Fruit fly (Drosophila melanogaster) whole organism, embryonic: ENCODE data around the gene CG3008.
A peak's percentile ranks its signal among the peaks of the same experiment; 100 is the strongest.

Experiments
- Abd-B ChIP-seq: fragments of 200-800 bp; sonication (Bioruptor generic); optimal IDR thresholded peaks from 2 replicates; lab custom pipeline; 2018; ENCODE audit warnings: missing biosample characterization, mild to moderate bottlenecking, missing genetic modification characterization, moderate library complexity
- Antp ChIP-seq: fragments of 200-800 bp; sonication (Bioruptor generic); optimal IDR thresholded peaks from 3 replicates; lab custom pipeline; 2016; ENCODE audit warnings: missing biosample characterization, missing genetic modification characterization
- CG10321 ChIP-seq: fragments of 200-800 bp; sonication (Bioruptor generic); IDR thresholded peaks from 2 replicates; pipeline ENCODE4 v1.3.6; 2022; ENCODE audit warnings: missing biosample characterization, missing genetic modification characterization
- CG11247 ChIP-seq: fragments of 200-800 bp; sonication (Bioruptor generic); IDR thresholded peaks from 2 replicates; pipeline ENCODE4 v1.3.6; 2022; ENCODE audit warnings: missing biosample characterization, missing genetic modification characterization
- CG13775 ChIP-seq: fragments of 200-800 bp; sonication (Bioruptor generic); optimal IDR thresholded peaks from 3 replicates; lab custom pipeline; 2017; ENCODE audit warnings: missing biosample characterization, mild to moderate bottlenecking, missing genetic modification characterization
- CG14014 ChIP-seq: fragments of 200-800 bp; sonication (Bioruptor generic); IDR thresholded peaks from 2 replicates; pipeline ENCODE4 v1.3.6; 2022; ENCODE audit warnings: missing biosample characterization, missing genetic modification characterization
- CG1529 ChIP-seq: fragments of 200-800 bp; sonication (Bioruptor generic); optimal IDR thresholded peaks from 3 replicates; lab custom pipeline; 2018; ENCODE audit warnings: missing biosample characterization, missing genetic modification characterization
- CG17359 ChIP-seq: fragments of 200-800 bp; sonication (Bioruptor generic); optimal IDR thresholded peaks from 3 replicates; lab custom pipeline; 2018; ENCODE audit warnings: missing biosample characterization, mild to moderate bottlenecking, missing genetic modification characterization, moderate library complexity
- CG18619 ChIP-seq: fragments of 200-800 bp; sonication (Bioruptor generic); optimal IDR thresholded peaks from 3 replicates; lab custom pipeline; 2017; ENCODE audit warnings: missing biosample characterization, mild to moderate bottlenecking, missing genetic modification characterization
- CG2889 ChIP-seq: fragments of 200-800 bp; sonication (Bioruptor generic); IDR thresholded peaks from 3 replicates; pipeline ENCODE4 v1.3.6; 2022; ENCODE audit warnings: missing biosample characterization, missing genetic modification characterization
- CG3065 ChIP-seq: fragments of 200-800 bp; sonication (Bioruptor generic); optimal IDR thresholded peaks from 2 replicates; lab custom pipeline; 2016; ENCODE audit warnings: missing biosample characterization, missing genetic modification characterization
- CG31441 ChIP-seq: fragments of 200-800 bp; sonication (Bioruptor generic); IDR thresholded peaks from 2 replicates; pipeline ENCODE4 v1.3.6; 2022; ENCODE audit warnings: missing biosample characterization, missing genetic modification characterization
- CG43689 ChIP-seq: fragments of 200-800 bp; sonication (Bioruptor generic); IDR thresholded peaks from 2 replicates; pipeline ENCODE4 v1.3.6; 2022; ENCODE audit warnings: missing biosample characterization, missing genetic modification characterization
- CG7372 ChIP-seq: fragments of 200-800 bp; sonication (Bioruptor generic); IDR thresholded peaks from 2 replicates; pipeline ENCODE4 v1.3.6; 2022; ENCODE audit warnings: missing biosample characterization, missing genetic modification characterization
- CG7963 ChIP-seq: fragments of 200-800 bp; sonication (Bioruptor generic); IDR thresholded peaks from 3 replicates; pipeline ENCODE4 v1.3.6; 2022; ENCODE audit warnings: missing biosample characterization, missing genetic modification characterization; ENCODE audit not compliant: partially characterized antibody
- CG9727 ChIP-seq: fragments of 200-800 bp; sonication (Bioruptor generic); optimal IDR thresholded peaks from 3 replicates; lab custom pipeline; 2017; ENCODE audit warnings: missing biosample characterization, mild to moderate bottlenecking, missing genetic modification characterization
- Chrac-16 ChIP-seq: fragments of 200-800 bp; sonication (Bioruptor generic); optimal IDR thresholded peaks from 3 replicates; lab custom pipeline; 2016; ENCODE audit warnings: missing biosample characterization, missing genetic modification characterization
- Eip74EF ChIP-seq, 2 experiments: fragments of 200-800 bp in 1 of 2; fragments of >200 bp in 1 of 2; sonication (Bioruptor generic) in 1 of 2; optimal IDR thresholded peaks; 2 replicates each; lab custom pipeline; 2017 to 2019; ENCODE audit warnings: missing biosample characterization in 2 of 2, missing genetic modification characterization in 2 of 2, mild to moderate bottlenecking in 1 of 2, moderate library complexity in 1 of 2
- Fer1 ChIP-seq: fragments of 200-800 bp; sonication (Bioruptor generic); optimal IDR thresholded peaks from 2 replicates; lab custom pipeline; 2017; ENCODE audit warnings: missing biosample characterization, mild to moderate bottlenecking, missing genetic modification characterization
- HLH54F ChIP-seq: fragments of 200-800 bp; sonication (Bioruptor generic); optimal IDR thresholded peaks from 3 replicates; lab custom pipeline; 2016; ENCODE audit warnings: missing biosample characterization, missing genetic modification characterization
- Hand ChIP-seq: fragments of 200-800 bp; sonication (Bioruptor generic); optimal IDR thresholded peaks from 2 replicates; lab custom pipeline; 2017; ENCODE audit warnings: mild to moderate bottlenecking, missing biosample characterization, missing genetic modification reagents, missing genetic modification characterization
- Hr51 ChIP-seq, 2 experiments: fragments of 200-800 bp; sonication (Bioruptor generic); optimal IDR thresholded peaks; 2 replicates in 1 of 2; 3 replicates in 1 of 2; lab custom pipeline; 2016 to 2018; ENCODE audit warnings: missing biosample characterization in 2 of 2, missing genetic modification characterization in 2 of 2, mild to moderate bottlenecking in 1 of 2, moderate library complexity in 1 of 2
- Jarid2 ChIP-seq: fragments of 200-800 bp; sonication (Bioruptor generic); optimal IDR thresholded peaks from 3 replicates; lab custom pipeline; 2017; ENCODE audit warnings: mild to moderate bottlenecking, missing biosample characterization, missing genetic modification reagents, missing genetic modification characterization
- Lpt ChIP-seq: fragments of >200 bp; optimal IDR thresholded peaks from 2 replicates; lab custom pipeline; 2018; ENCODE audit warnings: missing biosample characterization, missing genetic modification characterization
- Mad ChIP-seq: fragments of 200-800 bp; sonication (Bioruptor generic); optimal IDR thresholded peaks from 2 replicates; lab custom pipeline; 2016; ENCODE audit warnings: missing biosample characterization, missing genetic modification characterization
- Mes4 ChIP-seq: fragments of 200-800 bp; sonication (Bioruptor generic); optimal IDR thresholded peaks from 2 replicates; lab custom pipeline; 2016; ENCODE audit warnings: missing biosample characterization, missing genetic modification characterization
- Scr ChIP-seq: fragments of 200-800 bp; sonication (Bioruptor generic); IDR thresholded peaks from 2 replicates; pipeline ENCODE4 v1.3.6; 2022; ENCODE audit warnings: missing biosample characterization, missing genetic modification characterization; ENCODE audit not compliant: partially characterized antibody
- Six4 ChIP-seq: fragments of 200-800 bp; sonication (Bioruptor generic); optimal IDR thresholded peaks from 2 replicates; lab custom pipeline; 2016; ENCODE audit warnings: missing biosample characterization, missing genetic modification characterization
- Spps ChIP-seq: fragments of 200-800 bp; sonication (Bioruptor generic); optimal IDR thresholded peaks from 2 replicates; lab custom pipeline; 2018; ENCODE audit warnings: missing biosample characterization, mild to moderate bottlenecking, missing genetic modification characterization
- Ssrp ChIP-seq: fragments of 200-800 bp; sonication (Bioruptor generic); optimal IDR thresholded peaks from 2 replicates; lab custom pipeline; 2018; ENCODE audit warnings: missing biosample characterization, mild to moderate bottlenecking, missing genetic modification characterization, moderate library complexity
- TFAM ChIP-seq: fragments of 200-800 bp; sonication (Bioruptor generic); optimal IDR thresholded peaks from 2 replicates; lab custom pipeline; 2017; ENCODE audit warnings: missing biosample characterization, missing genetic modification characterization, inconsistent platforms
- Taf1 ChIP-seq: fragments of 200-800 bp; sonication (Bioruptor generic); IDR thresholded peaks from 2 replicates; pipeline ENCODE4 v1.3.6; 2022; ENCODE audit warnings: missing biosample characterization, missing genetic modification characterization
- az2 ChIP-seq: fragments of 200-800 bp; sonication (Bioruptor generic); optimal IDR thresholded peaks from 3 replicates; lab custom pipeline; 2016; ENCODE audit warnings: missing biosample characterization, missing genetic modification characterization
- bbx ChIP-seq: fragments of 200-800 bp; sonication (Bioruptor generic); IDR thresholded peaks from 2 replicates; pipeline ENCODE4 v1.3.6; 2022; ENCODE audit warnings: missing biosample characterization, missing genetic modification characterization; ENCODE audit not compliant: partially characterized antibody
- crc ChIP-seq: fragments of 200-800 bp; sonication (Bioruptor generic); optimal IDR thresholded peaks from 2 replicates; lab custom pipeline; 2016; ENCODE audit warnings: missing biosample characterization, missing genetic modification characterization
- dm ChIP-seq: fragments of 200-800 bp; sonication (Bioruptor generic); optimal IDR thresholded peaks from 3 replicates; lab custom pipeline; 2016; ENCODE audit warnings: missing biosample characterization, missing genetic modification characterization
- eyg ChIP-seq: fragments of 200-800 bp; sonication (Bioruptor generic); optimal IDR thresholded peaks from 3 replicates; lab custom pipeline; 2016; ENCODE audit warnings: missing biosample characterization, missing genetic modification characterization
- jigr1 ChIP-seq: fragments of 200-800 bp; sonication (Bioruptor generic); IDR thresholded peaks from 3 replicates; pipeline ENCODE4 v1.3.6; 2022; ENCODE audit warnings: missing biosample characterization, missing genetic modification characterization
- prd ChIP-seq, 3 experiments: fragments of >200 bp in 2 of 3; fragments of 200-800 bp in 1 of 3; sonication (Bioruptor generic) in 1 of 3; optimal IDR thresholded peaks in 2 of 3; IDR thresholded peaks in 1 of 3; 2 replicates in 2 of 3; 3 replicates in 1 of 3; pipeline versions ENCODE4 v1.3.6 to Lab custom; 2017 to 2022; ENCODE audit warnings: missing biosample characterization in 1 of 3, missing genetic modification characterization in 1 of 3
- psq ChIP-seq: fragments of 200-800 bp; sonication (Bioruptor generic); optimal IDR thresholded peaks from 2 replicates; lab custom pipeline; 2017; ENCODE audit warnings: missing biosample characterization, missing genetic modification characterization
- ranshi ChIP-seq: fragments of 200-800 bp; sonication (Bioruptor generic); IDR thresholded peaks from 2 replicates; pipeline ENCODE4 v1.3.6; 2022; ENCODE audit warnings: missing biosample characterization, missing genetic modification characterization
- ro ChIP-seq: fragments of 200-800 bp; sonication (Bioruptor generic); IDR thresholded peaks from 2 replicates; pipeline ENCODE4 v1.3.6; 2022; ENCODE audit warnings: missing biosample characterization, missing genetic modification characterization
- salm ChIP-seq: fragments of 200-800 bp; sonication (Bioruptor generic); optimal IDR thresholded peaks from 2 replicates; lab custom pipeline; 2018; ENCODE audit warnings: missing biosample characterization, mild to moderate bottlenecking, missing genetic modification characterization
- sc ChIP-seq, 3 experiments: fragments of >200 bp in 2 of 3; fragments of 200-800 bp in 1 of 3; sonication (Bioruptor generic) in 1 of 3; optimal IDR thresholded peaks; 2 replicates in 2 of 3; 3 replicates in 1 of 3; lab custom pipeline; 2017; ENCODE audit warnings: mild to moderate bottlenecking in 1 of 3, missing biosample characterization in 1 of 3, missing genetic modification characterization in 1 of 3, missing genetic modification reagents in 1 of 3
- sens ChIP-seq: fragments of 200-800 bp; sonication (Bioruptor generic); peaks from one replicate; lab custom pipeline; 2016; ENCODE audit warnings: missing biosample characterization, missing genetic modification characterization
- slp2 ChIP-seq: fragments of 200-800 bp; sonication (Bioruptor generic); optimal IDR thresholded peaks from 2 replicates; lab custom pipeline; 2016; ENCODE audit warnings: missing biosample characterization, missing genetic modification characterization
- sr ChIP-seq: fragments of 200-800 bp; sonication (Bioruptor generic); IDR thresholded peaks from 3 replicates; pipeline ENCODE4 v1.3.6; 2022; ENCODE audit warnings: missing biosample characterization, missing genetic modification characterization
- stwl ChIP-seq: fragments of 200-800 bp; sonication (Bioruptor generic); optimal IDR thresholded peaks from 3 replicates; lab custom pipeline; 2018; ENCODE audit warnings: missing biosample characterization, mild to moderate bottlenecking, missing genetic modification characterization, moderate library complexity
- ttk ChIP-seq: fragments of 200-800 bp; sonication (Bioruptor generic); IDR thresholded peaks from 2 replicates; pipeline ENCODE4 v2.1.2; 2022; ENCODE audit warnings: missing biosample characterization, missing genetic modification characterization
- wor ChIP-seq: fragments of 200-800 bp; sonication (Bioruptor generic); IDR thresholded peaks from 2 replicates; pipeline ENCODE4 v1.3.6; 2022; ENCODE audit warnings: missing biosample characterization, missing genetic modification characterization

The CG3008 gene

DNA sequence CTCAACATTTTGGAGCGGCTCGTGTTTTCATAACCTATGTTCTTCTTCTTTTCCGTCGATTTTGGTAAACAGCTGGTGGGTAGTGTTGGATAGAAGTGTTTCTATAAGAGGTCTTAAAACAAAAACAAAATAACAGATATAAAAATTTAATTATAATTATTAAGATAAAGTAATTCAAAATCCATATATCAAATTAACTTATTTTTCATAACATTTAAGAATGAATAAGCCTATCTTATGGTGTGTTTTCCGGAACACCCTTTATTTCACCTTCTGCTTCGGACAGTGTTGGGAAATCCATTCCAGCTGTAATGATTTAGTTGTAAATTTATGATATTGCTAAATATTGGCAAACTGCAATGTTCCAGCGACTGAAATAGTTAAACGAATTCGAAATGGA, 32.7 kb upstream of the CG3008 start, which contains the start of the genes mRpS2 and Mon1 (continued):
- TF ChIP-seq Ssrp (tag; lab: Kevin White, UChicago) (peak; percentile 92), HLH54F (GFP tag; lab: Kevin White, UChicago) (peak; percentile 83), bbx (GFP tag; lab: Robert Waterston, UW) (no peak), sr (peak; percentile 78; the same call in 2 of the 3 replicates), prd (optimal IDR thresholded peaks at IDR 0.05; lab: Kevin White, UChicago) (no peak), prd (GFP tag; IDR thresholded peaks at IDR 0.05; lab: Robert Waterston, UW) (peak; percentile 97), Lpt (GFP tag; lab: Kevin White, UChicago) (no peak), sens (GFP tag; lab: Kevin White, UChicago) (peak; percentile 97), az2 (GFP tag; lab: Kevin White, UChicago) (peak; percentile 95), Taf1 (peak; percentile 92), ttk (GFP tag; lab: Robert Waterston, UW) (peak; percentile 95), psq (GFP tag; lab: Kevin White, UChicago) (peak; percentile 86), Scr (GFP tag; lab: Robert Waterston, UW) (no peak), Mad (GFP tag; lab: Kevin White, UChicago) (peak; percentile 84), CG2889 (GFP tag; lab: Robert Waterston, UW) (peak; percentile 93), CG31441 (peak; percentile 99), dm (GFP tag; lab: Kevin White, UChicago) (peak; percentile 57), TFAM (peak; percentile 18), Mes4 (peak; percentile 23), CG9727 (GFP tag; lab: Kevin White, UChicago) (peak; percentile 93), Hr51 (GFP tag; optimal IDR thresholded peaks at IDR 0.05; lab: Kevin White, UChicago) (peak; percentile 87 to 96), CG17359 (peak; percentile 97), ro (GFP tag; lab: Robert Waterston, UW) (peak; percentile 85), Eip74EF (GFP tag; optimal IDR thresholded peaks at IDR 0.05; lab: Kevin White, UChicago) (peak in 1 of 2 experiments; percentile 75), Spps (tag; lab: Kevin White, UChicago) (peak; percentile 94), sc (optimal IDR thresholded peaks at IDR 0.05; lab: Kevin White, UChicago) (no peak), sc (GFP tag; optimal IDR thresholded peaks at IDR 0.05; lab: Kevin White, UChicago) (peak; percentile 88), jigr1 (peak; percentile 77), CG7372 (GFP tag; lab: Robert Waterston, UW) (peak; percentile 95), crc (GFP tag; lab: Kevin White, UChicago) (peak; percentile 24), eyg (GFP tag; lab: Kevin White, UChicago) (peak; percentile 18), ranshi (GFP tag; lab: Robert Waterston, UW) (peak; percentile 96), Antp (GFP tag; lab: Kevin White, UChicago) (peak; percentile 74), CG43689 (peak; percentile 88), Abd-B (GFP tag; lab: Kevin White, UChicago) (peak; percentile 93), stwl (tag; lab: Kevin White, UChicago) (peak; percentile 96), CG3065 (GFP tag; lab: Kevin White, UChicago) (peak; percentile 81), Fer1 (peak; percentile 96), CG10321 (GFP tag; lab: Robert Waterston, UW) (peak; percentile 80), salm (peak; percentile 72), CG11247 (GFP tag; lab: Robert Waterston, UW) (peak; percentile 95), CG14014 (GFP tag; lab: Robert Waterston, UW) (peak; percentile 97), slp2 (peak; percentile 61), Hand (peak; percentile 86), Jarid2 (no peak), Chrac-16 (peak; percentile 94), Six4 (GFP tag; lab: Kevin White, UChicago) (peak; percentile 92), CG7963 (GFP tag; lab: Robert Waterston, UW) (no peak), CG1529 (GFP tag; lab: Kevin White, UChicago) (peak; percentile 83), wor (GFP tag; lab: Robert Waterston, UW) (peak; percentile 89), CG13775 (peak; percentile 94), CG18619 (GFP tag; lab: Kevin White, UChicago) (peak; percentile 92)
